Worm (Caenorhabditis elegans): Measurements from ENCODE around the gene T13B5.9.

DNA sequence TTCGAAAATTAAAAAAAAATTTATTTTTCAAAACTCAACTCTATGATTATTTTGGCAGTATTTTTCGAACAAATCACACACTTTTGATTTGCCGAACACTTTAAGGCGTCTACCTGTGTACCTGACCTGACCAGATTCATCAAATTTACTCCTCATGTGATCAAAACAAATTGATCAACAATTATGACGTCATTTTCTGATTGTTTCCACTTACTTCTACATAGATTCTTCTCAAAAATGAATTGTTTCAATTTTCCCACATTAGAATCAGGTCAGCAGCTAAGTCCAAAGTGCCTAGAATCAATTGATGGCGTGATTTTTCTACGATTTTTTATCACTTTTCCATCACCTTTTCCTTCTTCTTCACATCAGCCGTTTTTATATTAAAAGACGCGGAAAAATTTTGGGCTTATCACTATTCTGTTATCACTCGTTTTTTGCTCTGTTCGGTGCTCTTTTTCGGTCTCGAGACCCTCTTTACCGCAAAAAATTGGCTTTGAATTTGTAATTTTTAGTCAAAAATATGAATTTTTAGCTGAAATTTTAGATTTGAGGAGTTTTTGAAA, 38.9 kb upstream of the T13B5.9 start:
- TF ChIP-seq ama-1 (optimal IDR thresholded peaks at IDR 0.05) (no peak), hlh-8 (tag; optimal IDR thresholded peaks at IDR 0.05) (no peak), nhr-11 (tag; optimal IDR thresholded peaks at IDR 0.05) (no peak), tbx-2 (tag; optimal IDR thresholded peaks at IDR 0.05) (no peak), C38D4.7 (GFP tag; optimal IDR thresholded peaks at IDR 0.05) (no peak), pqm-1 (tag; optimal IDR thresholded peaks at IDR 0.05) (no peak), syd-9 (tag; optimal IDR thresholded peaks at IDR 0.05) (no peak), pat-9 (tag; optimal IDR thresholded peaks at IDR 0.05) (no peak), unc-86 (tag; optimal IDR thresholded peaks at IDR 0.05) (no peak), eyg-1 (tag; optimal IDR thresholded peaks at IDR 0.05) (no peak), nhr-232 (tag; optimal IDR thresholded peaks at IDR 0.05) (no peak), F13H6.1 (tag; optimal IDR thresholded peaks at IDR 0.05) (no peak)

Measured in whole organism, late embryonic.